Fruit fly (Drosophila melanogaster) whole organism, embryonic: ENCODE measurements around the gene CG5214.

Source experiments
- Ada2b ChIP-seq: fragments of 200-800 bp; sonication (Bioruptor generic); IDR thresholded peaks from 2 replicates; pipeline ENCODE4 v1.3.6; 2022; ENCODE audit warnings: missing biosample characterization, missing genetic modification characterization
- B-H1 ChIP-seq: fragments of 200-800 bp; sonication (Bioruptor generic); IDR thresholded peaks from 3 replicates; pipeline ENCODE4 v1.3.6; 2022; ENCODE audit warnings: missing biosample characterization, missing genetic modification characterization
- Bteb2 ChIP-seq: fragments of 200-800 bp; sonication (Bioruptor generic); optimal IDR thresholded peaks from 2 replicates; lab custom pipeline; 2016; ENCODE audit warnings: missing biosample characterization, missing genetic modification characterization
- CG10147 ChIP-seq: fragments of 200-800 bp; sonication (Bioruptor generic); optimal IDR thresholded peaks from 2 replicates; lab custom pipeline; 2019; ENCODE audit warnings: missing biosample characterization, mild to moderate bottlenecking, missing genetic modification characterization, moderate library complexity
- CG10959 ChIP-seq: fragments of 200-800 bp; sonication (Bioruptor generic); IDR thresholded peaks from 2 replicates; pipeline ENCODE4 v1.3.6; 2022; ENCODE audit warnings: missing biosample characterization, missing genetic modification characterization
- CG11696 ChIP-seq: fragments of 200-800 bp; sonication (Bioruptor generic); IDR thresholded peaks from 2 replicates; pipeline ENCODE4 v1.3.6; 2022; ENCODE audit warnings: missing biosample characterization, missing genetic modification characterization
- CG12155 ChIP-seq: fragments of 200-800 bp; sonication (Bioruptor generic); optimal IDR thresholded peaks from 3 replicates; lab custom pipeline; 2016; ENCODE audit warnings: missing biosample characterization, missing genetic modification characterization
- CG13287 ChIP-seq: fragments of 200-800 bp; sonication (Bioruptor generic); IDR thresholded peaks from 2 replicates; pipeline ENCODE4 v1.3.6; 2022; ENCODE audit warnings: missing biosample characterization, missing genetic modification characterization; ENCODE audit not compliant: partially characterized antibody
- CG14710 ChIP-seq: fragments of 200-800 bp; sonication (Bioruptor generic); optimal IDR thresholded peaks from 3 replicates; lab custom pipeline; 2019; ENCODE audit warnings: missing biosample characterization, mild to moderate bottlenecking, missing genetic modification characterization, moderate library complexity
- CG14965 ChIP-seq: fragments of 200-800 bp; sonication (Bioruptor generic); optimal IDR thresholded peaks from 2 replicates; lab custom pipeline; 2016; ENCODE audit warnings: missing biosample characterization, missing genetic modification characterization, borderline replicate concordance
- CG17829 ChIP-seq: fragments of 200-800 bp; optimal IDR thresholded peaks from 2 replicates; lab custom pipeline; 2019; ENCODE audit warnings: missing biosample characterization, mild to moderate bottlenecking, missing genetic modification characterization, moderate library complexity
- CG2199 ChIP-seq: fragments of 200-800 bp; sonication (Bioruptor generic); IDR thresholded peaks from 3 replicates; pipeline ENCODE4 v1.3.6; 2022; ENCODE audit warnings: missing biosample characterization, missing genetic modification characterization
- CG32772 ChIP-seq: fragments of 200-800 bp; sonication (Bioruptor generic); IDR thresholded peaks from 2 replicates; pipeline ENCODE4 v1.3.6; 2022; ENCODE audit warnings: missing biosample characterization, missing genetic modification characterization
- CG3995 ChIP-seq: fragments of 200-800 bp; sonication (Bioruptor generic); optimal IDR thresholded peaks from 3 replicates; lab custom pipeline; 2016; ENCODE audit warnings: missing biosample characterization, missing genetic modification characterization
- CG6654 ChIP-seq: fragments of 200-800 bp; sonication (Bioruptor generic); optimal IDR thresholded peaks from 2 replicates; lab custom pipeline; 2017; ENCODE audit warnings: missing biosample characterization, mild to moderate bottlenecking, missing genetic modification characterization
- CG6689 ChIP-seq: fragments of 200-800 bp; sonication (Bioruptor generic); IDR thresholded peaks from 2 replicates; pipeline ENCODE4 v1.3.6; 2022; ENCODE audit warnings: missing biosample characterization, missing genetic modification characterization
- CG7987 ChIP-seq: fragments of 200-800 bp; sonication (Bioruptor generic); optimal IDR thresholded peaks from 2 replicates; lab custom pipeline; 2018; ENCODE audit warnings: missing biosample characterization, mild to moderate bottlenecking, missing genetic modification characterization, moderate library complexity
- CG9797 ChIP-seq: fragments of 200-800 bp; sonication (Bioruptor generic); optimal IDR thresholded peaks from 3 replicates; lab custom pipeline; 2018; ENCODE audit warnings: missing biosample characterization, mild to moderate bottlenecking, missing genetic modification characterization
- Chrac-16 ChIP-seq: fragments of 200-800 bp; sonication (Bioruptor generic); optimal IDR thresholded peaks from 3 replicates; lab custom pipeline; 2016; ENCODE audit warnings: missing biosample characterization, missing genetic modification characterization
- CrebB ChIP-seq: fragments of 200-800 bp; sonication (Bioruptor generic); optimal IDR thresholded peaks from 3 replicates; lab custom pipeline; 2018; ENCODE audit warnings: missing biosample characterization, mild to moderate bottlenecking, missing genetic modification characterization
- Dip3 ChIP-seq: fragments of 200-800 bp; sonication (Bioruptor generic); optimal IDR thresholded peaks from 3 replicates; lab custom pipeline; 2016; ENCODE audit warnings: missing biosample characterization, missing genetic modification characterization
- Drgx ChIP-seq: fragments of 200-800 bp; sonication (Bioruptor generic); IDR thresholded peaks from 2 replicates; pipeline ENCODE4 v1.3.6; 2022; ENCODE audit warnings: missing biosample characterization, missing genetic modification characterization
- Ets65A ChIP-seq: fragments of 200-800 bp; sonication (Bioruptor generic); peaks from one replicate; lab custom pipeline; 2016; ENCODE audit warnings: missing biosample characterization, missing genetic modification characterization
- Gsc ChIP-seq: fragments of 200-800 bp; sonication (Bioruptor generic); IDR thresholded peaks from 2 replicates; pipeline ENCODE4 v1.3.6; 2022; ENCODE audit warnings: missing biosample characterization, missing genetic modification characterization
- HLH3B ChIP-seq: fragments of 200-800 bp; sonication (Bioruptor generic); IDR thresholded peaks from 2 replicates; pipeline ENCODE4 v1.3.6; 2022; ENCODE audit warnings: missing biosample characterization, missing genetic modification characterization
- Hmr ChIP-seq: fragments of 200-800 bp; sonication (Bioruptor generic); optimal IDR thresholded peaks from 3 replicates; lab custom pipeline; 2017; ENCODE audit warnings: mild to moderate bottlenecking, missing biosample characterization, missing genetic modification reagents, missing genetic modification characterization
- Kr ChIP-seq: fragments of 200-800 bp; sonication (Bioruptor generic); optimal IDR thresholded peaks from 2 replicates; lab custom pipeline; 2017; ENCODE audit warnings: missing biosample characterization, mild to moderate bottlenecking, missing genetic modification characterization
- NK7.1 ChIP-seq: fragments of 200-800 bp; sonication (Bioruptor generic); optimal IDR thresholded peaks from 3 replicates; lab custom pipeline; 2016; ENCODE audit warnings: missing biosample characterization, missing genetic modification characterization
- Opbp ChIP-seq: fragments of 200-800 bp; sonication (Bioruptor generic); IDR thresholded peaks from 3 replicates; pipeline ENCODE4 v1.3.6; 2022; ENCODE audit warnings: missing biosample characterization, missing genetic modification characterization; ENCODE audit not compliant: partially characterized antibody
- Pdp1 ChIP-seq, 2 experiments: fragments of 200-800 bp; sonication (Bioruptor generic); optimal IDR thresholded peaks; 3 replicates each; lab custom pipeline; 2016; ENCODE audit warnings: missing biosample characterization in 2 of 2, missing genetic modification characterization in 2 of 2, mild to moderate bottlenecking in 1 of 2, moderate library complexity in 1 of 2
- Side ChIP-seq: fragments of 200-800 bp; sonication (Bioruptor generic); optimal IDR thresholded peaks from 2 replicates; lab custom pipeline; 2016; ENCODE audit warnings: missing biosample characterization, missing genetic modification characterization
- Spps ChIP-seq: fragments of 200-800 bp; sonication (Bioruptor generic); optimal IDR thresholded peaks from 2 replicates; lab custom pipeline; 2018; ENCODE audit warnings: missing biosample characterization, mild to moderate bottlenecking, missing genetic modification characterization
- Xrp1 ChIP-seq: fragments of 200-800 bp; sonication (Bioruptor generic); IDR thresholded peaks from 2 replicates; pipeline ENCODE4 v1.3.6; 2022; ENCODE audit warnings: missing biosample characterization, missing genetic modification characterization
- ap ChIP-seq: fragments of 200-800 bp; sonication (Bioruptor generic); IDR thresholded peaks from 2 replicates; pipeline ENCODE4 v1.3.6; 2022; ENCODE audit warnings: missing biosample characterization, missing genetic modification characterization
- chif ChIP-seq, 2 experiments: fragments of 200-800 bp; sonication (Bioruptor generic); optimal IDR thresholded peaks; 3 replicates each; lab custom pipeline; 2016; ENCODE audit warnings: missing biosample characterization in 2 of 2, missing genetic modification characterization in 2 of 2
- chm ChIP-seq: fragments of 200-800 bp; sonication (Bioruptor generic); IDR thresholded peaks from 2 replicates; pipeline ENCODE4 v1.3.6; 2022; ENCODE audit warnings: missing biosample characterization, missing genetic modification characterization
- crol ChIP-seq: fragments of 200-800 bp; sonication (Bioruptor generic); IDR thresholded peaks from 2 replicates; pipeline ENCODE4 v1.3.6; 2022; ENCODE audit warnings: missing biosample characterization, missing genetic modification characterization
- danr ChIP-seq: fragments of 200-800 bp; sonication (Bioruptor generic); IDR thresholded peaks from 2 replicates; pipeline ENCODE4 v1.3.6; 2022; ENCODE audit warnings: missing biosample characterization, missing genetic modification characterization
- dati ChIP-seq: fragments of 200-800 bp; sonication (Bioruptor generic); IDR thresholded peaks from 2 replicates; pipeline ENCODE4 v1.3.6; 2022; ENCODE audit warnings: missing biosample characterization, missing genetic modification characterization
- dpn ChIP-seq, 2 experiments: fragments of 200-800 bp; sonication (Bioruptor generic); optimal IDR thresholded peaks; 3 replicates each; lab custom pipeline; 2016; ENCODE audit warnings: missing biosample characterization in 2 of 2, missing genetic modification characterization in 2 of 2
- fd102C ChIP-seq: fragments of 200-800 bp; sonication (Bioruptor generic); optimal IDR thresholded peaks from 2 replicates; lab custom pipeline; 2018; ENCODE audit warnings: missing biosample characterization, mild to moderate bottlenecking, missing genetic modification characterization, moderate library complexity
- lmd ChIP-seq: fragments of 200-800 bp; sonication (Bioruptor generic); IDR thresholded peaks from 2 replicates; pipeline ENCODE4 v1.3.6; 2022; ENCODE audit warnings: missing biosample characterization, missing genetic modification characterization
- lov ChIP-seq, 2 experiments: fragments of 200-800 bp in 1 of 2; fragments of >200 bp in 1 of 2; sonication (Bioruptor generic) in 1 of 2; IDR thresholded peaks in 1 of 2; optimal IDR thresholded peaks in 1 of 2; 2 replicates in 1 of 2; 3 replicates in 1 of 2; pipeline versions ENCODE4 v1.3.6 to Lab custom; 2017 to 2022; ENCODE audit warnings: missing biosample characterization in 1 of 2, missing genetic modification characterization in 1 of 2
- org-1 ChIP-seq: fragments of 200-800 bp; sonication (Bioruptor generic); optimal IDR thresholded peaks from 2 replicates; lab custom pipeline; 2017; ENCODE audit warnings: missing biosample characterization, missing genetic modification characterization
- pita ChIP-seq: fragments of 200-800 bp; sonication (Bioruptor generic); optimal IDR thresholded peaks from 2 replicates; lab custom pipeline; 2017; ENCODE audit warnings: missing biosample characterization, mild to moderate bottlenecking, missing genetic modification characterization
- rib ChIP-seq: fragments of 200-800 bp; sonication (Bioruptor generic); IDR thresholded peaks from 2 replicates; pipeline ENCODE4 v1.3.6; 2022; ENCODE audit warnings: missing biosample characterization, missing genetic modification characterization
- scrt ChIP-seq: fragments of 200-800 bp; sonication (Bioruptor generic); optimal IDR thresholded peaks from 2 replicates; lab custom pipeline; 2018; ENCODE audit warnings: missing biosample characterization, mild to moderate bottlenecking, missing genetic modification characterization, moderate library complexity
- sens-2 ChIP-seq: fragments of 200-800 bp; sonication (Bioruptor generic); IDR thresholded peaks from 2 replicates; pipeline ENCODE4 v1.3.6; 2022; ENCODE audit warnings: missing biosample characterization, missing genetic modification characterization
- sisA ChIP-seq: fragments of 200-800 bp; sonication (Bioruptor generic); IDR thresholded peaks from 2 replicates; pipeline ENCODE4 v1.3.6; 2022; ENCODE audit warnings: missing biosample characterization, missing genetic modification characterization
- tio ChIP-seq: fragments of 200-800 bp; sonication (Bioruptor generic); optimal IDR thresholded peaks from 2 replicates; lab custom pipeline; 2017; ENCODE audit warnings: missing biosample characterization, missing genetic modification characterization, inconsistent platforms
- unc-4 ChIP-seq: fragments of 200-800 bp; sonication (Bioruptor generic); IDR thresholded peaks from 2 replicates; pipeline ENCODE4 v1.3.6; 2022; ENCODE audit warnings: missing biosample characterization, missing genetic modification characterization; ENCODE audit not compliant: partially characterized antibody
- vfl ChIP-seq: fragments of 200-800 bp; sonication (Bioruptor generic); optimal IDR thresholded peaks from 2 replicates; lab custom pipeline; 2016; ENCODE audit warnings: missing biosample characterization, missing genetic modification characterization

CG5214 gene

dm6 chr3R:11234918-11235371, 9.2 kb upstream of the CG5214 start, which contains the start of the genes Arfip and CG17721 (continued):
- no peak for TF ChIP-seq unc-4 (GFP tag; lab: Robert Waterston, UW)
- TF ChIP-seq CG32772 (GFP tag; lab: Robert Waterston, UW): no peak
- no peak for TF ChIP-seq CG6689
- peak; percentile 67 for TF ChIP-seq CG6654
- TF ChIP-seq danr (GFP tag; lab: Robert Waterston, UW): no peak
- no peak for TF ChIP-seq rib (GFP tag; lab: Robert Waterston, UW)
- TF ChIP-seq CG10147 (GFP tag; lab: Kevin White, UChicago): no peak
- no peak for TF ChIP-seq CG14965 (GFP tag; lab: Kevin White, UChicago)
- TF ChIP-seq pita (GFP tag; lab: Kevin White, UChicago): no peak
- no peak for TF ChIP-seq vfl (GFP tag; lab: Kevin White, UChicago)
- TF ChIP-seq CG17829 (tag; lab: Kevin White, UChicago): peak; percentile 49
- TF ChIP-seq Opbp (GFP tag; lab: Robert Waterston, UW): peak; percentile 46; the same call in 2 of the 3 replicates
- TF ChIP-seq org-1: no peak
- TF ChIP-seq CG9797 (GFP tag; lab: Kevin White, UChicago): peak; percentile 92
- no peak for TF ChIP-seq CrebB (tag; lab: Kevin White, UChicago)
- TF ChIP-seq Ets65A (GFP tag; lab: Kevin White, UChicago): peak; percentile 59
- no peak for TF ChIP-seq sens-2
- no peak for TF ChIP-seq CG7987
- no peak for TF ChIP-seq ap (GFP tag; lab: Robert Waterston, UW)
- no peak for TF ChIP-seq Side (GFP tag; lab: Kevin White, UChicago)
- TF ChIP-seq Spps (tag; lab: Kevin White, UChicago): no peak
- no peak for TF ChIP-seq tio (GFP tag; lab: Kevin White, UChicago)
- no peak for TF ChIP-seq chif (GFP tag; optimal IDR thresholded peaks at IDR 0.05; lab: Kevin White, UChicago)
- no peak for TF ChIP-seq Ada2b (GFP tag; lab: Robert Waterston, UW)
- TF ChIP-seq CG11696 (GFP tag; lab: Robert Waterston, UW): no peak
- TF ChIP-seq lov (optimal IDR thresholded peaks at IDR 0.05; lab: Kevin White, UChicago): no peak
- TF ChIP-seq lov (GFP tag; IDR thresholded peaks at IDR 0.05; lab: Robert Waterston, UW): no peak
- no peak for TF ChIP-seq CG3995 (GFP tag; lab: Kevin White, UChicago)
- TF ChIP-seq B-H1 (GFP tag; lab: Robert Waterston, UW): no peak
- no peak for TF ChIP-seq CG2199
- no peak for TF ChIP-seq fd102C (GFP tag; lab: Kevin White, UChicago)
- no peak for TF ChIP-seq Hmr (GFP tag; lab: Kevin White, UChicago)
- TF ChIP-seq sisA (GFP tag; lab: Robert Waterston, UW): no peak
- no peak for TF ChIP-seq Kr (GFP tag; lab: Kevin White, UChicago)
- TF ChIP-seq Bteb2 (GFP tag; lab: Kevin White, UChicago): no peak
- no peak for TF ChIP-seq lmd (GFP tag; lab: Robert Waterston, UW)
- no peak for TF ChIP-seq dati
- no peak for TF ChIP-seq Xrp1 (GFP tag; lab: Robert Waterston, UW)
- TF ChIP-seq Pdp1 (GFP tag; optimal IDR thresholded peaks at IDR 0.05; lab: Kevin White, UChicago): no peak
- TF ChIP-seq crol (GFP tag; lab: Robert Waterston, UW): no peak
- TF ChIP-seq Gsc (GFP tag; lab: Robert Waterston, UW): no peak
- no peak for TF ChIP-seq scrt (GFP tag; lab: Kevin White, UChicago)
- no peak for TF ChIP-seq Drgx
- no peak for TF ChIP-seq NK7.1 (GFP tag; lab: Kevin White, UChicago)
- TF ChIP-seq CG10959 (GFP tag; lab: Robert Waterston, UW): no peak
- no peak for TF ChIP-seq chm (GFP tag; lab: Robert Waterston, UW)
- peak; percentile 32; the same call in 1 of the 2 replicates for TF ChIP-seq CG13287 (GFP tag; lab: Robert Waterston, UW)
- no peak for TF ChIP-seq Dip3 (GFP tag; lab: Kevin White, UChicago)
- no peak for TF ChIP-seq CG12155 (GFP tag; lab: Kevin White, UChicago)
- TF ChIP-seq CG14710 (tag; lab: Kevin White, UChicago): peak; percentile 93
- TF ChIP-seq Chrac-16 (GFP tag; lab: Kevin White, UChicago): no peak
- TF ChIP-seq dpn (GFP tag; optimal IDR thresholded peaks at IDR 0.05; lab: Kevin White, UChicago): no peak
- TF ChIP-seq HLH3B: no peak
